Worm (Caenorhabditis elegans): ENCODE data around the gene ZC84.6.

The ZC84.6 gene

DNA sequence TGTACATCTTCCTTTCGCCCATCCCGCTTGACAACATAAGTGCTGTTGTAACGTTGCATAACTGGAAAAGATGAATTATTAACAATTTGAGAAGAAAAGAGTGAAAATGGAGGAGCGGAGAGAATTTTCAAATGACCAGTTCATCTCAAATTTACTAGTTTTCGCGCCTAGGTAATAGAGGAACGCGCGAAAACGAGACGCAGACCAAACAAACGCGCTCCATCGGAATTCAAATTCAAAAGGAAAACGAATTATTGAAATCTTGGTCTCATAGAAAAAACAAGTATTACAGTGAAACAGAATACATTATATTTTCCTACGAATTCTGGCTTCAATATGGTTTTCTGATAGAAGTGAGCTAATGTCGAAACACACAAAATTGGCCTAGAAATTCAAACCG is 28.7 kb upstream of the ZC84.6 start (continued):
- TF ChIP-seq nhr-28 (tag; optimal IDR thresholded peaks at IDR 0.05) (no peak), sox-4 (tag; optimal IDR thresholded peaks at IDR 0.05) (no peak), elt-3 (tag; optimal IDR thresholded peaks at IDR 0.05) (no peak), ama-1 (optimal IDR thresholded peaks at IDR 0.05) (no peak), nhr-76 (tag; optimal IDR thresholded peaks at IDR 0.05) (no peak), dsc-1 (tag; optimal IDR thresholded peaks at IDR 0.05) (no peak), C16A3.4 (tag; optimal IDR thresholded peaks at IDR 0.05) (peak; percentile 69), ztf-4 (tag; optimal IDR thresholded peaks at IDR 0.05) (no peak), xbp-1 (tag; optimal IDR thresholded peaks at IDR 0.05) (peak; percentile 35), rnt-1 (tag; optimal IDR thresholded peaks at IDR 0.05) (peak; percentile 27), nhr-77 (tag; optimal IDR thresholded peaks at IDR 0.05) (peak; percentile 46), swsn-7 (tag; optimal IDR thresholded peaks at IDR 0.05) (peak; percentile 31), nhr-11 (tag; optimal IDR thresholded peaks at IDR 0.05) (no peak), grh-1 (GFP tag; IDR thresholded peaks at IDR 0.05) (no peak), blmp-1 (tag; optimal IDR thresholded peaks at IDR 0.05) (peak; percentile 61), elt-2 (tag; optimal IDR thresholded peaks at IDR 0.05) (no peak), lir-3 (tag; optimal IDR thresholded peaks at IDR 0.05; ENCODE audit: poor library complexity) (no peak), unc-98 (GFP tag; IDR thresholded peaks at IDR 0.05) (no peak), vab-15 (tag; optimal IDR thresholded peaks at IDR 0.05) (no peak), ceh-88 (GFP tag; IDR thresholded peaks at IDR 0.05) (no peak), Y116A8C.19 (tag; optimal IDR thresholded peaks at IDR 0.05; ENCODE audit: borderline replicate concordance) (no peak), aha-1 (tag; optimal IDR thresholded peaks at IDR 0.05) (no peak), lin-35 (GFP tag; optimal IDR thresholded peaks at IDR 0.05) (peak; percentile 88 to 95), C34B4.2 (tag; optimal IDR thresholded peaks at IDR 0.05) (no peak), lsy-2 (tag; optimal IDR thresholded peaks at IDR 0.05) (peak; percentile 50 to 86), pax-3 (tag; optimal IDR thresholded peaks at IDR 0.05) (no peak), sptf-1 (tag; optimal IDR thresholded peaks at IDR 0.05) (no peak), jun-1 (tag; optimal IDR thresholded peaks at IDR 0.05) (no peak), unc-62 (GFP tag; optimal IDR thresholded peaks at IDR 0.05) (no peak), mab-9 (GFP tag; IDR thresholded peaks at IDR 0.05) (no peak), alr-1 (tag; optimal IDR thresholded peaks at IDR 0.05; ENCODE audit: borderline replicate concordance) (no peak), lin-15B (tag; optimal IDR thresholded peaks at IDR 0.05) (peak; percentile 58), nhr-85 (tag) (peak; percentile 56), tlp-1 (tag; optimal IDR thresholded peaks at IDR 0.05) (no peak), unc-86 (tag; optimal IDR thresholded peaks at IDR 0.05) (peak; percentile 26), mep-1 (tag; optimal IDR thresholded peaks at IDR 0.05) (peak; percentile 76), ztf-11 (tag; optimal IDR thresholded peaks at IDR 0.05) (no peak), efl-3 (GFP tag; optimal IDR thresholded peaks at IDR 0.05) (no peak), nhr-19 (GFP tag; conservative IDR thresholded peaks at IDR 0.05) (peak; percentile 22; the same call in 1 of the 2 replicates), sup-37 (GFP tag; optimal IDR thresholded peaks at IDR 0.05) (no peak), ceh-90 (tag; optimal IDR thresholded peaks at IDR 0.05) (no peak), lin-39 (tag; optimal IDR thresholded peaks at IDR 0.05) (no peak), lin-13 (GFP tag; optimal IDR thresholded peaks at IDR 0.05) (peak; percentile 26), pqm-1 (tag; optimal IDR thresholded peaks at IDR 0.05) (no peak), irx-1 (tag; optimal IDR thresholded peaks at IDR 0.05) (no peak), mdl-1 (tag; optimal IDR thresholded peaks at IDR 0.05) (no peak), fkh-4 (tag; optimal IDR thresholded peaks at IDR 0.05; ENCODE audit: borderline replicate concordance) (no peak), hlh-4 (tag; optimal IDR thresholded peaks at IDR 0.05) (no peak), egl-13 (tag; optimal IDR thresholded peaks at IDR 0.05) (no peak), isw-1 (GFP tag; IDR thresholded peaks at IDR 0.05) (no peak), nhr-47 (tag; optimal IDR thresholded peaks at IDR 0.05) (peak; percentile 57), ceh-82 (tag; optimal IDR thresholded peaks at IDR 0.05) (peak in 2 of 3 experiments; percentile 8 to 49), nhr-12 (tag; optimal IDR thresholded peaks at IDR 0.05) (no peak), dpl-1 (GFP tag; optimal IDR thresholded peaks at IDR 0.05) (peak; percentile 90 to 94 (median 92))

All from whole organism, L1 larva.